Fruit fly (Drosophila melanogaster): ENCODE data around the gene Bdbt.

Bdbt gene

DNA sequence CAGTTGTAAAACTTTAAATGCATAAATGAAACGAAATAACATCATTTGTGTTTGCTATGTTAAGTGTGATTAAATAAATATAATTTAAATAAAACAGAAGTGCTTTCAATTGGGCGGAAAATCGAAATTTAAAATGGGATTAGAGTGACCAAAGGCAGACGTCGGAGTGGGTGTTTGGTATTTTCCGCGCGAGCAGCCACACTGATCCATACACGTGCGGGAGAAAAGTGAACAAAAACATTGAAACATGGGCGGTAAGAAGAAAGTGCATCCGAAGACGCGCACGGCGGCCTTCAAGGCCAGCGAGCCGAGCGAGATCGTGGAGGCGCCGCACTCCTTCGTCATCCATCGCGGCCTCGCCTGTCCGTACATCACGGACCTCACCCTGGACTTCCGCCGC is 2.6 kb downstream of the Bdbt start, which contains the start of gene ppan (continued):
- TF ChIP-seq tup (GFP tag; optimal IDR thresholded peaks at IDR 0.05) (no peak), maf-S (GFP tag; optimal IDR thresholded peaks at IDR 0.05) (no peak), chinmo (GFP tag; IDR thresholded peaks at IDR 0.05; ENCODE audit: partially characterized antibody) (no peak), toy (GFP tag; IDR thresholded peaks at IDR 0.05) (no peak), CG32772 (GFP tag; IDR thresholded peaks at IDR 0.05) (no peak), CG4730 (GFP tag; IDR thresholded peaks at IDR 0.05) (no peak), CG10274 (GFP tag; optimal IDR thresholded peaks at IDR 0.05) (no peak), cwo (GFP tag; optimal IDR thresholded peaks at IDR 0.05) (peak; percentile 97), CG3065 (GFP tag; optimal IDR thresholded peaks at IDR 0.05) (no peak), HLHmδ (GFP tag; optimal IDR thresholded peaks at IDR 0.05) (no peak), CG10462 (GFP tag; optimal IDR thresholded peaks at IDR 0.05) (no peak), nerfin-1 (tag; optimal IDR thresholded peaks at IDR 0.05) (no peak), CG34422 (GFP tag; IDR thresholded peaks at IDR 0.05) (peak; percentile 77; the same call in 2 of the 3 replicates), CG11560 (tag; IDR thresholded peaks at IDR 0.05) (no peak), ssp (GFP tag; IDR thresholded peaks at IDR 0.05) (peak; percentile 46), CG14965 (GFP tag; optimal IDR thresholded peaks at IDR 0.05; ENCODE audit: borderline replicate concordance) (no peak), MTF-1 (GFP tag; optimal IDR thresholded peaks at IDR 0.05; ENCODE audit: borderline replicate concordance) (no peak), CG8944 (GFP tag; optimal IDR thresholded peaks at IDR 0.05) (no peak)

DNA sequence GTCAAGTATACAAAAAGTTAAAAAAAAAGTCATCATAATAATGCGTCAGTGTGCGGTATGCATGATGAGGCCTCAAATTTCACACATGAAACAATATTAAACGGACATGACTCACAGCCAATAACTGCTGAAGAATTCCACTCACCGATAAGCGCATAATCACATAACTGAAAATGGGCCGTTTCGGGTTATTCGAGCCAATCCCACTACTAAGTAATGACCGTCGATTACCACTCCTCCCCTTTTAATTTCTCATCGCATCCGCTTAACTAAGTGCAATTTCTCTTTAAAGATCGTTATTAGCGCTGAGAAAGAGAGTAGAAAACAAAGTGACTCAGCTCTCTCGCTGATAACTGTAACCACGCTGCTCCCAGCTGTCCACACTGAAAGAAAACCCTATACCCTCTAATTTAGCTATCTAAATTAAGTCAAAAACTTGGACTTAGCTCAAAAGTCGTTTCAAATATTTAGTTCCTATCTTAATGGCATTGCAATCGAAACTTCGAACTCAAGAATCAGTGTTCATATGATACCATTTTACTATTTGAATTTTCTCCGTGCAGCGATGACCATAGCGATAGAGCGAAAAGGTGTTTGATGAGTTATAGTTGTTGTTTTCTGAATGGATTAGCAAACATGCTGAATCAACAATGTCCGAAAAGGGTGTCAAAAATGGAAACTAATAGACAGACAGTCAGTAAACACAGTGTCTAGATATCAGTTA is 5.8 kb downstream of the Bdbt start:
- no peak for TF ChIP-seq Jarid2 (GFP tag; optimal IDR thresholded peaks at IDR 0.05)
- TF ChIP-seq tna (GFP tag; IDR thresholded peaks at IDR 0.05; ENCODE audit: partially characterized antibody): 0 out of 2 replicates have a peak, but pooled peaks have one; percentile 7
- peak; percentile 74 for TF ChIP-seq dmrt11E (tag; optimal IDR thresholded peaks at IDR 0.05)
- no peak for TF ChIP-seq emc (GFP tag; optimal IDR thresholded peaks at IDR 0.05)
- peak; percentile 76 for TF ChIP-seq CG9437 (GFP tag; optimal IDR thresholded peaks at IDR 0.05)
- peak; percentile 80 for TF ChIP-seq Hr3 (GFP tag; optimal IDR thresholded peaks at IDR 0.05)
- TF ChIP-seq Sin3A (optimal IDR thresholded peaks at IDR 0.05): no peak
- TF ChIP-seq CG30431 (GFP tag; optimal IDR thresholded peaks at IDR 0.05): peak; percentile 78
- peak; percentile 81 for TF ChIP-seq CG3838 (GFP tag; optimal IDR thresholded peaks at IDR 0.05)
- TF ChIP-seq CG6854 (GFP tag; optimal IDR thresholded peaks at IDR 0.05): peak; percentile 79
- TF ChIP-seq Hmr (GFP tag; optimal IDR thresholded peaks at IDR 0.05): peak; percentile 90
- TF ChIP-seq ttk (GFP tag; IDR thresholded peaks at IDR 0.05): peak; percentile 75
- TF ChIP-seq CG10147 (GFP tag; optimal IDR thresholded peaks at IDR 0.05): peak; percentile 51
- TF ChIP-seq pfk (GFP tag; optimal IDR thresholded peaks at IDR 0.05): peak; percentile 44
- peak; percentile 88 for TF ChIP-seq CG34422 (GFP tag; IDR thresholded peaks at IDR 0.05)
- TF ChIP-seq phol (tag; optimal IDR thresholded peaks at IDR 0.05): peak; percentile 79
- no peak for TF ChIP-seq CG1832 (GFP tag; optimal IDR thresholded peaks at IDR 0.05)
- TF ChIP-seq gro (GFP tag; optimal IDR thresholded peaks at IDR 0.05): peak; percentile 94
- peak; percentile 99 for TF ChIP-seq Med (GFP tag)
- peak; percentile 63 for TF ChIP-seq Six4 (GFP tag; optimal IDR thresholded peaks at IDR 0.05)
- TF ChIP-seq pb (GFP tag; optimal IDR thresholded peaks at IDR 0.05): peak; percentile 88
- TF ChIP-seq Hr51 (GFP tag; optimal IDR thresholded peaks at IDR 0.05): peak; percentile 89 to 91
- TF ChIP-seq onecut (GFP tag; IDR thresholded peaks at IDR 0.05): peak; percentile 74
- TF ChIP-seq Lpt (GFP tag; optimal IDR thresholded peaks at IDR 0.05): no peak
- peak; percentile 67 for TF ChIP-seq CG1233 (GFP tag; optimal IDR thresholded peaks at IDR 0.05)
- TF ChIP-seq pros (GFP tag; optimal IDR thresholded peaks at IDR 0.05): no peak
- TF ChIP-seq CG5245 (GFP tag; optimal IDR thresholded peaks at IDR 0.05): peak; percentile 77
- TF ChIP-seq Optix (GFP tag; IDR thresholded peaks at IDR 0.05): peak; percentile 83
- peak in 1 of 2 experiments; percentile 39 for TF ChIP-seq Trl (optimal IDR thresholded peaks at IDR 0.05)
- TF ChIP-seq Trl (GFP tag; optimal IDR thresholded peaks at IDR 0.05): peak; percentile 88
- peak; percentile 87 for TF ChIP-seq otp (GFP tag; IDR thresholded peaks at IDR 0.05)
- peak; percentile 94 for TF ChIP-seq CG12769 (tag; optimal IDR thresholded peaks at IDR 0.05)
- TF ChIP-seq CG8281 (tag; optimal IDR thresholded peaks at IDR 0.05): peak; percentile 69
